Fruit fly (Drosophila melanogaster): ENCODE data around the gene ND-13B.

ND-13B gene

dm6 chr3L:10686625-10687024, 7.3 kb downstream of the ND-13B start:
- TF ChIP-seq CG14014 (GFP tag; IDR thresholded peaks at IDR 0.05), result no peak
- TF ChIP-seq CG10267 (tag; optimal IDR thresholded peaks at IDR 0.05), result peak; percentile 66
- no peak for TF ChIP-seq CG2889 (GFP tag; IDR thresholded peaks at IDR 0.05)
- no peak for TF ChIP-seq nau (GFP tag; optimal IDR thresholded peaks at IDR 0.05)
- TF ChIP-seq CG4617 (GFP tag; optimal IDR thresholded peaks at IDR 0.05; ENCODE audit: borderline replicate concordance), result no peak
- no peak for TF ChIP-seq Camta (GFP tag; optimal IDR thresholded peaks at IDR 0.05)
- TF ChIP-seq Stat92E (GFP tag; optimal IDR thresholded peaks at IDR 0.05), result no peak
- TF ChIP-seq Sox100B (GFP tag; optimal IDR thresholded peaks at IDR 0.05), result no peak
- no peak; the same call in 1 of the 2 replicates for TF ChIP-seq Bgb (GFP tag; IDR thresholded peaks at IDR 0.05; ENCODE audit: partially characterized antibody)
- no peak for TF ChIP-seq unpg (GFP tag; optimal IDR thresholded peaks at IDR 0.05)
- TF ChIP-seq bowl (GFP tag; IDR thresholded peaks at IDR 0.05), result no peak
- TF ChIP-seq Dll (GFP tag; IDR thresholded peaks at IDR 0.05; ENCODE audit: partially characterized antibody), result 0 out of 4 replicates have a peak, but pooled peaks have one; percentile 14
- no peak for TF ChIP-seq ranshi (GFP tag; IDR thresholded peaks at IDR 0.05)
- no peak for TF ChIP-seq H15 (GFP tag; IDR thresholded peaks at IDR 0.05)
- no peak for TF ChIP-seq nerfin-2 (GFP tag; IDR thresholded peaks at IDR 0.05; ENCODE audit: partially characterized antibody)
- TF ChIP-seq Blimp-1 (GFP tag; optimal IDR thresholded peaks at IDR 0.05), result no peak
- peak; percentile 11 for TF ChIP-seq CG8290 (GFP tag; optimal IDR thresholded peaks at IDR 0.05)
- TF ChIP-seq CG8290 (tag; optimal IDR thresholded peaks at IDR 0.05), result no peak
- no peak for TF ChIP-seq abd-A (tag; optimal IDR thresholded peaks at IDR 0.05)
- TF ChIP-seq zf30C (GFP tag; optimal IDR thresholded peaks at IDR 0.05), result no peak
- TF ChIP-seq CG9215 (GFP tag; IDR thresholded peaks at IDR 0.05), result no peak
- no peak for TF ChIP-seq mam (GFP tag; optimal IDR thresholded peaks at IDR 0.05)
- no peak for TF ChIP-seq Ets65A (GFP tag)
- no peak for TF ChIP-seq Sin3A (optimal IDR thresholded peaks at IDR 0.05)
- no peak for TF ChIP-seq CG12769 (tag; optimal IDR thresholded peaks at IDR 0.05)
- no peak for TF ChIP-seq Lim3 (GFP tag; IDR thresholded peaks at IDR 0.05)
- no peak for TF ChIP-seq knrl (GFP tag; IDR thresholded peaks at IDR 0.05; ENCODE audit: partially characterized antibody)
- no peak for TF ChIP-seq croc (GFP tag; conservative IDR thresholded peaks at IDR 0.05)
- TF ChIP-seq slbo (GFP tag; IDR thresholded peaks at IDR 0.05), result no peak
- no peak for TF ChIP-seq CG17829 (tag; optimal IDR thresholded peaks at IDR 0.05)
- no peak for TF ChIP-seq Kr (GFP tag; optimal IDR thresholded peaks at IDR 0.05)
- TF ChIP-seq tup (GFP tag; optimal IDR thresholded peaks at IDR 0.05), result no peak
- TF ChIP-seq CG34224 (GFP tag; IDR thresholded peaks at IDR 0.05; ENCODE audit: partially characterized antibody), result no peak
- TF ChIP-seq stwl (tag; optimal IDR thresholded peaks at IDR 0.05), result peak; percentile 99
- TF ChIP-seq sd (tag; optimal IDR thresholded peaks at IDR 0.05), result no peak
- no peak for TF ChIP-seq CG7372 (GFP tag; IDR thresholded peaks at IDR 0.05)
- TF ChIP-seq Neu2 (GFP tag; optimal IDR thresholded peaks at IDR 0.05; ENCODE audit: borderline replicate concordance), result no peak
- TF ChIP-seq CG6854 (GFP tag; optimal IDR thresholded peaks at IDR 0.05), result no peak
- TF ChIP-seq amos (GFP tag; IDR thresholded peaks at IDR 0.05; ENCODE audit: partially characterized antibody), result no peak
- TF ChIP-seq CG10321 (GFP tag; IDR thresholded peaks at IDR 0.05), result no peak
- TF ChIP-seq HHEX (GFP tag; optimal IDR thresholded peaks at IDR 0.05), result no peak
- no peak for TF ChIP-seq Atf3 (GFP tag; optimal IDR thresholded peaks at IDR 0.05)
- no peak for TF ChIP-seq Dbx (GFP tag; IDR thresholded peaks at IDR 0.05)
- peak; percentile 2 for TF ChIP-seq sens (GFP tag)
